Worm (Caenorhabditis elegans): Measurements from ENCODE around the gene W06G6.15.

The W06G6.15 gene

ce11 chrV:16628991-16629390, 25.4 kb upstream of the W06G6.15 start, which contains the start of gene W06G6.2 (continued):
- no peak for TF ChIP-seq mel-28 (tag; optimal IDR thresholded peaks at IDR 0.05; ENCODE audit: borderline replicate concordance)
- no peak for TF ChIP-seq hmg-20 (GFP tag; IDR thresholded peaks at IDR 0.05)
- no peak for TF ChIP-seq atf-7 (tag; optimal IDR thresholded peaks at IDR 0.05)
- TF ChIP-seq Y79H2A.3 (GFP tag; conservative IDR thresholded peaks at IDR 0.05) = no peak

ce11 chrV:16629600-16629999, 24.7 kb upstream of the W06G6.15 start, which contains the start of gene srd-21:
Gene srd-21, plus strand, starts transcription at chrV:16629900.
- TF ChIP-seq xnd-1 (tag; optimal IDR thresholded peaks at IDR 0.05) = no peak
- no peak for TF ChIP-seq nhr-80 (tag; optimal IDR thresholded peaks at IDR 0.05)
- TF ChIP-seq K12H6.12 (tag; optimal IDR thresholded peaks at IDR 0.05) = no peak
- TF ChIP-seq ekl-4 (GFP tag; IDR thresholded peaks at IDR 0.05) = no peak
- TF ChIP-seq attf-5 (GFP tag; optimal IDR thresholded peaks at IDR 0.05) = no peak
- no peak for TF ChIP-seq ztf-28 (GFP tag; IDR thresholded peaks at IDR 0.05)
- no peak for TF ChIP-seq mcd-1 (GFP tag; IDR thresholded peaks at IDR 0.05)
- TF ChIP-seq ccch-3 (GFP tag; optimal IDR thresholded peaks at IDR 0.05) = no peak
- TF ChIP-seq K11D2.4 (GFP tag; IDR thresholded peaks at IDR 0.05) = no peak
- no peak for TF ChIP-seq Y53G8AR.9 (GFP tag; conservative IDR thresholded peaks at IDR 0.05)
- no peak for TF ChIP-seq Y53F4B.3 (GFP tag; IDR thresholded peaks at IDR 0.05)
- TF ChIP-seq somi-1 (GFP tag; optimal IDR thresholded peaks at IDR 0.05) = no peak
- TF ChIP-seq ceh-91 (GFP tag; IDR thresholded peaks at IDR 0.05) = no peak
- no peak for TF ChIP-seq ztf-3 (GFP tag; optimal IDR thresholded peaks at IDR 0.05)
- TF ChIP-seq cebp-1 (GFP tag; IDR thresholded peaks at IDR 0.05) = no peak
- no peak for TF ChIP-seq cebp-1 (tag; optimal IDR thresholded peaks at IDR 0.05)
- TF ChIP-seq F33H1.4 (GFP tag; IDR thresholded peaks at IDR 0.05) = no peak
- no peak for TF ChIP-seq hsf-1 (GFP tag; IDR thresholded peaks at IDR 0.05)
- TF ChIP-seq madf-10 (tag; optimal IDR thresholded peaks at IDR 0.05) = no peak
- no peak for TF ChIP-seq egl-18 (GFP tag; IDR thresholded peaks at IDR 0.05)

ce11 chrV:16635911-16636310, 18.4 kb upstream of the W06G6.15 start, which contains the start of gene mltn-11:
Gene mltn-11, plus strand, starts transcription at chrV:16636186.
- TF ChIP-seq snpc-3.4 (tag; optimal IDR thresholded peaks at IDR 0.05) = no peak
- no peak for TF ChIP-seq athp-1 (tag; optimal IDR thresholded peaks at IDR 0.05)
- no peak for TF ChIP-seq ekl-4 (GFP tag; IDR thresholded peaks at IDR 0.05)
- TF ChIP-seq lin-26 (GFP tag; IDR thresholded peaks at IDR 0.05) = no peak
- TF ChIP-seq nhr-120 (GFP tag; IDR thresholded peaks at IDR 0.05) = no peak
- TF ChIP-seq akir-1 (GFP tag; optimal IDR thresholded peaks at IDR 0.05) = no peak
- TF ChIP-seq gei-17 (GFP tag; optimal IDR thresholded peaks at IDR 0.05) = no peak
- TF ChIP-seq F22D6.2 (tag; optimal IDR thresholded peaks at IDR 0.05) = no peak
- no peak for TF ChIP-seq efl-1 (GFP tag; optimal IDR thresholded peaks at IDR 0.05)
- TF ChIP-seq F55B11.4 (tag; optimal IDR thresholded peaks at IDR 0.05; ENCODE audit: borderline replicate concordance, insufficient read depth) = no peak
- no peak for TF ChIP-seq F10E7.11 (tag; optimal IDR thresholded peaks at IDR 0.05)
- no peak for TF ChIP-seq ztf-3 (GFP tag; optimal IDR thresholded peaks at IDR 0.05)
- TF ChIP-seq madf-10 (tag; optimal IDR thresholded peaks at IDR 0.05) = no peak
- no peak for TF ChIP-seq ZK185.1 (tag; optimal IDR thresholded peaks at IDR 0.05; ENCODE audit: poor library complexity, severe bottlenecking)
- no peak for TF ChIP-seq pbrm-1 (GFP tag; IDR thresholded peaks at IDR 0.05)
- TF ChIP-seq nhr-80 (tag; optimal IDR thresholded peaks at IDR 0.05) = no peak
- no peak for TF ChIP-seq snpc-1.3 (tag; optimal IDR thresholded peaks at IDR 0.05; ENCODE audit: insufficient read depth)
- no peak for TF ChIP-seq tlf-1 (GFP tag; optimal IDR thresholded peaks at IDR 0.05)
- no peak for TF ChIP-seq lin-35 (GFP tag; optimal IDR thresholded peaks at IDR 0.05)
